Worm (Caenorhabditis elegans): ENCODE data around the gene ufd-3.
A peak's percentile ranks its signal among the peaks of the same experiment; 100 is the strongest.

Gene ufd-3

DNA sequence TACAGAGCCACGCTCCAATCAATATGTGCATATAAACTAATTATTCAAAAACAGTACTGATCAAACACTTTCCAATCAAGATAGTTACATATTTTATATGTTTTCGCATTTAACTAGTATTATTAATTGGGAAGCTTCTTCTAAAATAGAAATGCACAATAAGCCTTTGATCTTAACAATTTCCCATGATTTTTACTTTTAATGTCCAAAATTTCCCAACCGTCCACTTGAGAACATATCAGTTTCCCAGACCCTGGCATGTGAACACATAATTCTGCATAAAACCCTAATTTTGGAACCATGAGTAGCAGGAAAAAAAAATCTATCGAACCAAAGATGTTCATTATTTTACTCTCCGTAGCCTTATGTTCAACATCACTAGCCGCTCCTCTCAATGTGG is 35.9 kb downstream of the ufd-3 start, which contains the start of gene R53.8:
Gene R53.8, plus strand, starts transcription at position 301 of the 400 bp plus-strand sequence.
- no peak for TF ChIP-seq ets-7 (tag; optimal IDR thresholded peaks at IDR 0.05)
- no peak for TF ChIP-seq aly-1 (tag; optimal IDR thresholded peaks at IDR 0.05)
- TF ChIP-seq tbx-37 (GFP tag; conservative IDR thresholded peaks at IDR 0.05), result no peak
- TF ChIP-seq tra-4 (tag; optimal IDR thresholded peaks at IDR 0.05), result no peak
- TF ChIP-seq F13C5.2 (tag; optimal IDR thresholded peaks at IDR 0.05), result no peak
- no peak for TF ChIP-seq ceh-13 (GFP tag; optimal IDR thresholded peaks at IDR 0.05)
- TF ChIP-seq hmbx-1 (tag; optimal IDR thresholded peaks at IDR 0.05), result no peak
- no peak for TF ChIP-seq tbx-11 (GFP tag; IDR thresholded peaks at IDR 0.05)

DNA sequence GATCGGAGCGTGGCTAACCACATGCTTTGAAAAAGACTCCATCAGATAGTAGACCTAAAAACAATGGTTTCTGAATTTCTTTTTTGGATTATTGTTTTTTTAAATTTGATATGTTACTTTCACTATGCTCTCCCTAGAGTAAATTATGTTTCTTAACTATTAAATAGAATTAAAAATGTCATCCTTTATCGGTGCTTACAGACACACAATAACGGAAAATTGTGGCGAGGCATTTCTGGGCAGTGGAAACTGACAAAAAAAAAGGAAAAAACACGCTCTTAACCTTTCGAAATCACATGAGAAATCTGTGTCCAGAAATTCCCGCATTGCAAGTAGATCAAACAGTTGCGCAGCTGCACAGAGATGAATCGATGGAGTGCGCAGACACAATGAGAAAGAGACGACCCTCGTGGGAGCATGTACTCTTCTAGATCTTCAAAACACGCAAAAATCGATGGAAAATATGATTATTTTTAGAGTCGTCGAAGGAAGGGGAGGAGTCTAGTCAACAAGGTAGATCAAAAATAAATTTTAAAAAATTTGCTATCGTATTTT is 39.6 kb downstream of the ufd-3 start, which contains the start of gene ZK892.6:
Gene ZK892.6, minus strand, starts transcription at position 51 of the 555 bp plus-strand sequence.
- TF ChIP-seq hmg-4 (GFP tag; optimal IDR thresholded peaks at IDR 0.05) (no peak), pes-1 (GFP tag; IDR thresholded peaks at IDR 0.05) (no peak), ama-1 (optimal IDR thresholded peaks at IDR 0.05) (no peak), hmbx-1 (tag; optimal IDR thresholded peaks at IDR 0.05) (no peak), F13C5.2 (tag; optimal IDR thresholded peaks at IDR 0.05) (no peak), tbx-37 (GFP tag; conservative IDR thresholded peaks at IDR 0.05) (no peak), B0310.2 (tag; optimal IDR thresholded peaks at IDR 0.05) (no peak), scrt-1 (GFP tag; IDR thresholded peaks at IDR 0.05) (no peak), hnd-1 (tag; optimal IDR thresholded peaks at IDR 0.05) (no peak), sea-1 (GFP tag; conservative IDR thresholded peaks at IDR 0.05) (no peak), aly-1 (tag; optimal IDR thresholded peaks at IDR 0.05) (no peak), flt-1 (GFP tag; IDR thresholded peaks at IDR 0.05) (no peak), ets-7 (tag; optimal IDR thresholded peaks at IDR 0.05) (no peak), tbx-11 (GFP tag; IDR thresholded peaks at IDR 0.05) (no peak)

DNA sequence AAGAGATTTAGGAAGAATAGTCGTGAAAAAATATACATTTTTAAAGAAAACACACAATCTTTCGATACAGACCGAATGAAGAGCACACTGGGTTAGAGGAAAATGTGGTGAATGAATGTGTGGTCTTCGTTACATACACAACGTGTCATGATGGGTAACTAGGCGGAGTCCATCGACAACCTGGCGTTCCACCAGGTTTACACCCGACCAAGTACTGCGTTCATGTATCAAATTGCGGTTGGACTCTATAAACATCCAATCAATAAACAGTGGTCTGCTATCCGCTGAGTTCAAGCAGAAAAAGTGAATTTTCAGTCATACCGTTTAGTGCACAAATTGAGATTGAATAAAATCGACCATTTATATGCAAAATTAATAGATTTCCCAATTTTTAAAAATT is 41.2 kb downstream of the ufd-3 start, which contains the start of gene sdz-38:
Gene sdz-38, minus strand, starts transcription at position 101 of the 400 bp plus-strand sequence.
- TF ChIP-seq ama-1 (optimal IDR thresholded peaks at IDR 0.05) (no peak), pes-1 (GFP tag; IDR thresholded peaks at IDR 0.05) (no peak), F13C5.2 (tag; optimal IDR thresholded peaks at IDR 0.05) (no peak), hmbx-1 (tag; optimal IDR thresholded peaks at IDR 0.05) (no peak), tra-4 (tag; optimal IDR thresholded peaks at IDR 0.05) (no peak), hnd-1 (tag; optimal IDR thresholded peaks at IDR 0.05) (no peak), sea-1 (GFP tag; conservative IDR thresholded peaks at IDR 0.05) (no peak), tbx-11 (GFP tag; IDR thresholded peaks at IDR 0.05) (no peak), aly-1 (tag; optimal IDR thresholded peaks at IDR 0.05) (no peak), B0310.2 (tag; optimal IDR thresholded peaks at IDR 0.05) (no peak), ceh-13 (GFP tag; optimal IDR thresholded peaks at IDR 0.05) (no peak), tbx-37 (GFP tag; conservative IDR thresholded peaks at IDR 0.05) (no peak), hmg-4 (GFP tag; optimal IDR thresholded peaks at IDR 0.05) (no peak), ets-7 (tag; optimal IDR thresholded peaks at IDR 0.05) (no peak), flt-1 (GFP tag; IDR thresholded peaks at IDR 0.05) (no peak), ceh-36 (tag; optimal IDR thresholded peaks at IDR 0.05) (no peak), scrt-1 (GFP tag; IDR thresholded peaks at IDR 0.05) (no peak)

DNA sequence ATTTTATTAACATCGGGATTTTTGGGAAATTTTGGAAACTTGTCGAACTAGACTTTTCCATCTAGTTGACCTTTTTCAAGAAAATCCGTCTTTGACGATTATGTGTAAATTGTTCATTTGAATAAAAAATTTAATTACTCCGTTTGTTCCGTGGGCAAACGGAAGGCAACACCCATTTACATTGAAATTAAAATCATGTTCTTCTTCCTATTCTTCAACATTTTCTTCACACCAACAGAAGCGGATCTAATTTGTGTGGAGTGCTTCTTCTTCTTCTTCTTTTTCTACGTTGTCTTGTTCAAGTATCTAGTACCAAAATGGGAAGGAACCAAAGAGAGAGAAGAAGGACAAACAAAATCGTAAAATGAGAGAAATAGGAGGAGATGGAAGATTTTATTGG is 41.9 kb downstream of the ufd-3 start:
- TF ChIP-seq hnd-1 (tag; optimal IDR thresholded peaks at IDR 0.05) (no peak), tbx-11 (GFP tag; IDR thresholded peaks at IDR 0.05) (no peak), ceh-36 (tag; optimal IDR thresholded peaks at IDR 0.05) (no peak), ceh-13 (GFP tag; optimal IDR thresholded peaks at IDR 0.05) (no peak), hmbx-1 (tag; optimal IDR thresholded peaks at IDR 0.05) (no peak), B0310.2 (tag; optimal IDR thresholded peaks at IDR 0.05) (no peak), tbx-37 (GFP tag; conservative IDR thresholded peaks at IDR 0.05) (no peak), aly-1 (tag; optimal IDR thresholded peaks at IDR 0.05) (no peak), tra-4 (tag; optimal IDR thresholded peaks at IDR 0.05) (no peak)

DNA sequence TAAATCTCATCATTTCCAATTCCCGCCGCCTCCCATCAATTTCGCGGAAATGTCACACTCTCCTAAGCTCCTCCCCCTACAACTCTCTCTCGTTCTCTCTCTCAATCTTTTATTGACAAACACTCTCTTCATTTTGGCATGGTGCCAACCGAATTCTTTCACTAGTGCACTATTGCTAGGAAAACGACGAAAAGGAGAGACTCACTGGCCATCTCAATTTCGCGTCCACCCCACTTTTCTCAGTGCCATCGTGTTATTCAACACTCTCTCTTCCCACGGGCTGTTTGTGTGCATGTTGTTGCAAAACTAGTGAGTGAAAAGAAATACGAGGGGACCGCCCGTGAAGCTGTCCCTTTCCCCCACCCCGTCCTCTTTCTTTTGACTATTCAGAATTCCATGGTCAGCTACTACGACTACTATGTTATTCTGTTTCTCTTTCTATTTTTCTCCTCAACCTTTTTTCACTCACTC is 44.3 kb downstream of the ufd-3 start:
- TF ChIP-seq ama-1 (optimal IDR thresholded peaks at IDR 0.05), result no peak
- TF ChIP-seq tra-4 (tag; optimal IDR thresholded peaks at IDR 0.05), result no peak
- peak; percentile 49 for TF ChIP-seq F13C5.2 (tag; optimal IDR thresholded peaks at IDR 0.05)
- TF ChIP-seq ceh-13 (GFP tag; optimal IDR thresholded peaks at IDR 0.05), result no peak
- TF ChIP-seq hmg-4 (GFP tag; optimal IDR thresholded peaks at IDR 0.05), result peak; percentile 47
- TF ChIP-seq hnd-1 (tag; optimal IDR thresholded peaks at IDR 0.05), result no peak
- TF ChIP-seq tbx-11 (GFP tag; IDR thresholded peaks at IDR 0.05), result no peak

DNA sequence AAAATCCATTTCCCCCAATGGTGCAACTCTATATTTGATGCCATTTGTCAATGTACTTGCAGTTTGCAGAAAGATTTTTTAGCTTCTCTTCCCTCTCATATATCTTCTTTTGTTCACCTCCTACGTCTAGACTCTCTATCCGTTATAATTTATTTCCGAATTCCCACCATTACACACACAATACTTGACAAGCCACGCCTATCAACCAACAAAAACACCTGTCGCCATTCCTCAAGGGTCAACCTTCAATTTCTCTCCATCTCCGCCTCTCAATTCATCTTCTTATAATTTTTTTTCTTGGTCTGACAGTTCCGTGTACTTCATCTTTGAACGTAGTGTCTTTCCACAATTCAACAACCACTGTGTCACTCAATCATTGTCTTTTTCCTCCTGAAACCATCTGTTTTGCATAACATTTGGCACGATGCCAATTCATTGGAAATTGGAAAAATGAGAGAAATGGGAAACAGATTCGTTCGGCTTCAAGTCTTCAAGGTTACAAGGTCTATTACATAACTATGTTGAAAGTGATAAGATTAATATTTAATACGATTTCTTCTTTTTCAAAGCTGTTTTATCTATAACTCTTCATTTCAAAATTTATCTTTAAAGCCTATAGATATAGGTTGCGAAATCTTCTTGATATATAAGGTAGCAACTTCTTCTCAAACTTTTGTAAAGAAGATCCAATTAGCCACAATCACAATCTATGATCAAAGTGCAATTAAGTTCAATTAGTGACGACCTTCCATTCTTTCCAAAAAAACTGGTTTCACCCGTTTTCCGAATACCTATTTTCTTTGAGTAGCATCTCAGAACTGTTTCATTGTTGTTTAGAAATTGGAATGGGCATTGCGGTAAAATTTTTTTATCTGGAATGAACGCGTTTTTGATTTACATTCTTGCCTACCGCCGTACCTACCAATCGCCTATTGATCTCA is 46.4 kb downstream of the ufd-3 start:
- TF ChIP-seq flt-1 (GFP tag; IDR thresholded peaks at IDR 0.05), result no peak
- TF ChIP-seq ceh-36 (tag; optimal IDR thresholded peaks at IDR 0.05), result no peak
- TF ChIP-seq ets-7 (tag; optimal IDR thresholded peaks at IDR 0.05), result no peak
- TF ChIP-seq tbx-11 (GFP tag; IDR thresholded peaks at IDR 0.05), result no peak
- no peak for TF ChIP-seq aly-1 (tag; optimal IDR thresholded peaks at IDR 0.05)
- no peak for TF ChIP-seq hnd-1 (tag; optimal IDR thresholded peaks at IDR 0.05)
- no peak for TF ChIP-seq ama-1 (optimal IDR thresholded peaks at IDR 0.05)
- no peak for TF ChIP-seq F13C5.2 (tag; optimal IDR thresholded peaks at IDR 0.05)
- TF ChIP-seq tbx-37 (GFP tag; conservative IDR thresholded peaks at IDR 0.05), result no peak
- no peak for TF ChIP-seq hmg-4 (GFP tag; optimal IDR thresholded peaks at IDR 0.05)
- no peak for TF ChIP-seq sea-1 (GFP tag; conservative IDR thresholded peaks at IDR 0.05)
- TF ChIP-seq ceh-13 (GFP tag; optimal IDR thresholded peaks at IDR 0.05), result no peak
- no peak for TF ChIP-seq tra-4 (tag; optimal IDR thresholded peaks at IDR 0.05)
- TF ChIP-seq scrt-1 (GFP tag; IDR thresholded peaks at IDR 0.05), result no peak
- TF ChIP-seq hmbx-1 (tag; optimal IDR thresholded peaks at IDR 0.05), result no peak
- no peak for TF ChIP-seq pes-1 (GFP tag; IDR thresholded peaks at IDR 0.05)
- no peak for TF ChIP-seq B0310.2 (tag; optimal IDR thresholded peaks at IDR 0.05)

DNA sequence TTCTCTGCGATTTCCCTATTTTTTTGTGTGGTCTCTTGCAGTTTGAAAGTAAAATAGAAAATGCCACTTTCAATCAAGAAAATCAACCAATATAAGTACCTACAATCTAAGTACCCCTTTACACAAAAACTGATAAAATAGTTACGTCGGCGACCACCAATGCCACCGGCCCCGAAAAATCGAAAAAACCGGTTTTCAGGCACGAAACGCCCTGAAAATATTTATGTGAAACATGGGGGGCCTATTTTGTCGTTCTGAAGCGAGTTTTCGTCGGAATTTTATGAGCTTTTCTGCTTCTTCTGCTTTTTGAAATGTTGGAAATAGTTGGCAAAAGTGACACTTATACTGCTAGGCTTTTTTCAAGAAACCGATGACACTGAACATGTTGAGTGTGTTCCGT is 48.1 kb downstream of the ufd-3 start:
- TF ChIP-seq flt-1 (GFP tag; IDR thresholded peaks at IDR 0.05) (no peak), hmbx-1 (tag; optimal IDR thresholded peaks at IDR 0.05) (no peak), ceh-13 (GFP tag; optimal IDR thresholded peaks at IDR 0.05) (no peak), tra-4 (tag; optimal IDR thresholded peaks at IDR 0.05) (no peak), B0310.2 (tag; optimal IDR thresholded peaks at IDR 0.05) (no peak), ama-1 (optimal IDR thresholded peaks at IDR 0.05) (no peak), hmg-4 (GFP tag; optimal IDR thresholded peaks at IDR 0.05) (no peak), ets-7 (tag; optimal IDR thresholded peaks at IDR 0.05) (no peak), tbx-37 (GFP tag; conservative IDR thresholded peaks at IDR 0.05) (no peak)

Data from whole organism, early embryonic.